Fruit fly (Drosophila melanogaster) whole organism, embryonic: ENCODE measurements around the gene CG1309.

ENCODE experiments used
- CG10462 ChIP-seq: fragments of 200-800 bp; sonication (Bioruptor generic); optimal IDR thresholded peaks from 2 replicates; lab custom pipeline; 2016; ENCODE audit warnings: missing biosample characterization, missing genetic modification characterization
- CG11398 ChIP-seq: fragments of 200-800 bp; sonication (Bioruptor generic); optimal IDR thresholded peaks from 2 replicates; lab custom pipeline; 2016; ENCODE audit warnings: missing biosample characterization, missing genetic modification characterization
- CG11456 ChIP-seq: fragments of 200-800 bp; sonication (Bioruptor generic); IDR thresholded peaks from 3 replicates; pipeline ENCODE4 v1.3.6; 2022; ENCODE audit warnings: missing biosample characterization, missing genetic modification characterization
- CG13424 ChIP-seq: fragments of 200-800 bp; sonication (Bioruptor generic); optimal IDR thresholded peaks from 2 replicates; lab custom pipeline; 2019; ENCODE audit warnings: missing biosample characterization, mild to moderate bottlenecking, missing genetic modification characterization, moderate library complexity
- CG15073 ChIP-seq: fragments of 200-800 bp; sonication (Bioruptor generic); optimal IDR thresholded peaks from 2 replicates; lab custom pipeline; 2016; ENCODE audit warnings: missing biosample characterization, missing genetic modification characterization
- CG17385 ChIP-seq: fragments of 200-800 bp; sonication (Bioruptor generic); optimal IDR thresholded peaks from 3 replicates; lab custom pipeline; 2018; ENCODE audit warnings: missing biosample characterization, mild to moderate bottlenecking, missing genetic modification characterization
- CG17802 ChIP-seq: fragments of 200-800 bp; sonication (Bioruptor generic); optimal IDR thresholded peaks from 2 replicates; lab custom pipeline; 2018; ENCODE audit warnings: missing biosample characterization, mild to moderate bottlenecking, missing genetic modification characterization, moderate library complexity
- CG18011 ChIP-seq: fragments of 200-800 bp; sonication (Bioruptor generic); optimal IDR thresholded peaks from 2 replicates; lab custom pipeline; 2017; ENCODE audit warnings: missing biosample characterization, missing genetic modification characterization, mild to moderate bottlenecking, moderate library complexity, missing genotype
- CG18262 ChIP-seq: fragments of 200-800 bp; optimal IDR thresholded peaks from 3 replicates; lab custom pipeline; 2019; ENCODE audit warnings: missing biosample characterization, mild to moderate bottlenecking, missing genetic modification characterization, moderate library complexity
- CG31224 ChIP-seq: fragments of 200-800 bp; sonication (Bioruptor generic); IDR thresholded peaks from 2 replicates; pipeline ENCODE4 v1.3.6; 2022; ENCODE audit warnings: missing biosample characterization, missing genetic modification characterization
- CG31365 ChIP-seq: fragments of 200-800 bp; sonication (Bioruptor generic); optimal IDR thresholded peaks from 2 replicates; lab custom pipeline; 2018; ENCODE audit warnings: missing biosample characterization, mild to moderate bottlenecking, missing genetic modification characterization
- CG34376 ChIP-seq: fragments of 200-800 bp; sonication (Bioruptor generic); optimal IDR thresholded peaks from 2 replicates; lab custom pipeline; 2018; ENCODE audit warnings: missing biosample characterization, mild to moderate bottlenecking, missing genetic modification characterization
- CG4424 ChIP-seq: fragments of 200-800 bp; sonication (Bioruptor generic); optimal IDR thresholded peaks from 3 replicates; lab custom pipeline; 2016; ENCODE audit warnings: missing biosample characterization, missing genetic modification characterization
- CG9609 ChIP-seq: fragments of 200-800 bp; sonication (Bioruptor generic); optimal IDR thresholded peaks from 3 replicates; lab custom pipeline; 2016; ENCODE audit warnings: missing biosample characterization, missing genetic modification characterization
- CG9727 ChIP-seq: fragments of 200-800 bp; sonication (Bioruptor generic); optimal IDR thresholded peaks from 3 replicates; lab custom pipeline; 2017; ENCODE audit warnings: missing biosample characterization, mild to moderate bottlenecking, missing genetic modification characterization
- Dad ChIP-seq: fragments of 200-800 bp; sonication (Bioruptor generic); optimal IDR thresholded peaks from 3 replicates; lab custom pipeline; 2016; ENCODE audit warnings: missing biosample characterization, missing genetic modification characterization
- Dek ChIP-seq: fragments of 200-800 bp; sonication (Bioruptor generic); optimal IDR thresholded peaks from 3 replicates; lab custom pipeline; 2019; ENCODE audit warnings: missing biosample characterization, mild to moderate bottlenecking, missing genetic modification characterization, moderate library complexity
- Doc2 ChIP-seq: fragments of 200-800 bp; sonication (Bioruptor generic); IDR thresholded peaks from 2 replicates; pipeline ENCODE4 v1.3.6; 2022; ENCODE audit warnings: missing biosample characterization, missing genetic modification characterization
- Fer2 ChIP-seq: fragments of 200-800 bp; sonication (Bioruptor generic); optimal IDR thresholded peaks from 2 replicates; lab custom pipeline; 2018; ENCODE audit warnings: missing biosample characterization, mild to moderate bottlenecking, missing genetic modification characterization, moderate library complexity
- Hr51 ChIP-seq, 2 experiments: fragments of 200-800 bp; sonication (Bioruptor generic); optimal IDR thresholded peaks; 2 replicates in 1 of 2; 3 replicates in 1 of 2; lab custom pipeline; 2016 to 2018; ENCODE audit warnings: missing biosample characterization in 2 of 2, missing genetic modification characterization in 2 of 2, mild to moderate bottlenecking in 1 of 2, moderate library complexity in 1 of 2
- Nf-YB ChIP-seq: fragments of 200-800 bp; sonication (Bioruptor generic); optimal IDR thresholded peaks from 3 replicates; lab custom pipeline; 2019; ENCODE audit warnings: missing biosample characterization, mild to moderate bottlenecking, missing genetic modification characterization, moderate library complexity
- Nf-YC ChIP-seq: fragments of 200-800 bp; optimal IDR thresholded peaks from 3 replicates; lab custom pipeline; 2019; ENCODE audit warnings: missing biosample characterization, mild to moderate bottlenecking, missing genetic modification characterization, moderate library complexity
- NfI ChIP-seq: fragments of 200-800 bp; sonication (Bioruptor generic); optimal IDR thresholded peaks from 3 replicates; lab custom pipeline; 2018; ENCODE audit warnings: missing biosample characterization, mild to moderate bottlenecking, missing genetic modification characterization, moderate library complexity
- Ssrp ChIP-seq: fragments of 200-800 bp; sonication (Bioruptor generic); optimal IDR thresholded peaks from 2 replicates; lab custom pipeline; 2018; ENCODE audit warnings: missing biosample characterization, mild to moderate bottlenecking, missing genetic modification characterization, moderate library complexity
- Usf ChIP-seq: fragments of 200-800 bp; sonication (Bioruptor generic); optimal IDR thresholded peaks from 2 replicates; lab custom pipeline; 2017; ENCODE audit warnings: missing genotype, missing biosample characterization, missing genetic modification characterization
- ap ChIP-seq: fragments of 200-800 bp; sonication (Bioruptor generic); IDR thresholded peaks from 2 replicates; pipeline ENCODE4 v1.3.6; 2022; ENCODE audit warnings: missing biosample characterization, missing genetic modification characterization
- bbx ChIP-seq: fragments of 200-800 bp; sonication (Bioruptor generic); IDR thresholded peaks from 2 replicates; pipeline ENCODE4 v1.3.6; 2022; ENCODE audit warnings: missing biosample characterization, missing genetic modification characterization; ENCODE audit not compliant: partially characterized antibody
- bigmax ChIP-seq: fragments of 200-800 bp; sonication (Bioruptor generic); optimal IDR thresholded peaks from 2 replicates; lab custom pipeline; 2018; ENCODE audit warnings: missing biosample characterization, mild to moderate bottlenecking, missing genetic modification characterization
- cato ChIP-seq: fragments of 200-800 bp; sonication (Bioruptor generic); optimal IDR thresholded peaks from 2 replicates; lab custom pipeline; 2016; ENCODE audit warnings: missing biosample characterization, missing genetic modification characterization, borderline replicate concordance
- cwo ChIP-seq: fragments of 200-800 bp; sonication (Bioruptor generic); optimal IDR thresholded peaks from 3 replicates; lab custom pipeline; 2017; ENCODE audit warnings: missing biosample characterization, missing genetic modification characterization, mild to moderate bottlenecking, moderate library complexity, missing genetic modification reagents
- dm ChIP-seq: fragments of 200-800 bp; sonication (Bioruptor generic); optimal IDR thresholded peaks from 3 replicates; lab custom pipeline; 2016; ENCODE audit warnings: missing biosample characterization, missing genetic modification characterization
- grau ChIP-seq: fragments of 200-800 bp; optimal IDR thresholded peaks from 3 replicates; lab custom pipeline; 2019; ENCODE audit warnings: missing biosample characterization, mild to moderate bottlenecking, missing genetic modification characterization, moderate library complexity
- ham ChIP-seq: fragments of 200-800 bp; sonication (Bioruptor generic); IDR thresholded peaks from 2 replicates; pipeline ENCODE4 v1.3.6; 2022; ENCODE audit warnings: missing biosample characterization, missing genetic modification characterization
- her ChIP-seq: fragments of 200-800 bp; sonication (Bioruptor generic); optimal IDR thresholded peaks from 2 replicates; lab custom pipeline; 2016; ENCODE audit warnings: missing biosample characterization, missing genetic modification characterization
- inv ChIP-seq: fragments of 200-800 bp; sonication (Bioruptor generic); IDR thresholded peaks from 2 replicates; pipeline ENCODE4 v1.3.6; 2022; ENCODE audit warnings: missing biosample characterization, missing genetic modification characterization; ENCODE audit not compliant: partially characterized antibody
- ken ChIP-seq: fragments of 200-800 bp; sonication (Bioruptor generic); IDR thresholded peaks from 3 replicates; pipeline ENCODE4 v1.3.6; 2022; ENCODE audit warnings: missing biosample characterization, missing genetic modification characterization
- lola ChIP-seq, 3 experiments: fragments of >200 bp in 2 of 3; fragments of 200-800 bp in 1 of 3; sonication (Bioruptor generic) in 1 of 3; optimal IDR thresholded peaks; 2 replicates each; lab custom pipeline; 2017 to 2019; ENCODE audit warnings: missing biosample characterization in 3 of 3, missing genetic modification characterization in 3 of 3, mild to moderate bottlenecking in 1 of 3, moderate library complexity in 1 of 3
- nmo ChIP-seq: fragments of 200-800 bp; sonication (Bioruptor generic); optimal IDR thresholded peaks from 2 replicates; lab custom pipeline; 2018; ENCODE audit warnings: missing biosample characterization, mild to moderate bottlenecking, missing genetic modification characterization, moderate library complexity
- peb ChIP-seq: fragments of 200-800 bp; sonication (Bioruptor generic); IDR thresholded peaks from 2 replicates; pipeline ENCODE4 v1.3.6; 2022; ENCODE audit warnings: missing biosample characterization, missing genetic modification characterization
- pita ChIP-seq: fragments of 200-800 bp; sonication (Bioruptor generic); optimal IDR thresholded peaks from 2 replicates; lab custom pipeline; 2017; ENCODE audit warnings: missing biosample characterization, mild to moderate bottlenecking, missing genetic modification characterization
- psq ChIP-seq: fragments of 200-800 bp; sonication (Bioruptor generic); optimal IDR thresholded peaks from 2 replicates; lab custom pipeline; 2017; ENCODE audit warnings: missing biosample characterization, missing genetic modification characterization
- rib ChIP-seq: fragments of 200-800 bp; sonication (Bioruptor generic); IDR thresholded peaks from 2 replicates; pipeline ENCODE4 v1.3.6; 2022; ENCODE audit warnings: missing biosample characterization, missing genetic modification characterization
- salm ChIP-seq: fragments of 200-800 bp; sonication (Bioruptor generic); optimal IDR thresholded peaks from 2 replicates; lab custom pipeline; 2018; ENCODE audit warnings: missing biosample characterization, mild to moderate bottlenecking, missing genetic modification characterization
- seq ChIP-seq: fragments of 200-800 bp; sonication (Bioruptor generic); IDR thresholded peaks from 2 replicates; pipeline ENCODE4 v1.3.6; 2022; ENCODE audit warnings: missing biosample characterization, missing genetic modification characterization
- sima ChIP-seq: fragments of 200-800 bp; sonication (Bioruptor generic); optimal IDR thresholded peaks from 2 replicates; lab custom pipeline; 2016; ENCODE audit warnings: missing biosample characterization, missing genetic modification characterization
- sna ChIP-seq: fragments of 200-800 bp; sonication (Bioruptor generic); IDR thresholded peaks from 2 replicates; pipeline ENCODE4 v1.3.6; 2022; ENCODE audit warnings: missing biosample characterization, missing genetic modification characterization; ENCODE audit not compliant: partially characterized antibody
- so ChIP-seq: fragments of 200-800 bp; sonication (Bioruptor generic); IDR thresholded peaks from 3 replicates; pipeline ENCODE4 v1.3.6; 2022; ENCODE audit warnings: missing biosample characterization, missing genetic modification characterization
- tio ChIP-seq: fragments of 200-800 bp; sonication (Bioruptor generic); optimal IDR thresholded peaks from 2 replicates; lab custom pipeline; 2017; ENCODE audit warnings: missing biosample characterization, missing genetic modification characterization, inconsistent platforms
- vnd ChIP-seq: fragments of 200-800 bp; sonication (Bioruptor generic); IDR thresholded peaks from 3 replicates; pipeline ENCODE4 v1.3.6; 2022; ENCODE audit warnings: missing biosample characterization, missing genetic modification characterization; ENCODE audit not compliant: partially characterized antibody

Gene CG1309

dm6 chr3L:4228187-4228836 is 30.9 kb upstream of the CG1309 start (continued):
- TF ChIP-seq CG18262 (tag; lab: Kevin White, UChicago) (peak; percentile 97), sna (GFP tag; lab: Robert Waterston, UW) (no peak), cato (GFP tag; lab: Kevin White, UChicago) (peak; percentile 90), CG17385 (GFP tag; lab: Kevin White, UChicago) (peak; percentile 95), Fer2 (peak; percentile 88), grau (tag; lab: Kevin White, UChicago) (peak; percentile 94), CG15073 (GFP tag; lab: Kevin White, UChicago) (peak; percentile 86), ken (GFP tag; lab: Robert Waterston, UW) (peak; percentile 98), CG31365 (peak; percentile 76), Dek (tag; lab: Kevin White, UChicago) (peak; percentile 92), ap (peak; percentile 97), peb (GFP tag; lab: Robert Waterston, UW) (peak; percentile 96), CG13424 (tag; lab: Kevin White, UChicago) (peak; percentile 98), tio (GFP tag; lab: Kevin White, UChicago) (peak; percentile 84), cwo (peak; percentile 85), CG18011 (GFP tag; lab: Kevin White, UChicago) (peak; percentile 74), ham (no peak), bigmax (GFP tag; lab: Kevin White, UChicago) (peak; percentile 38), CG9609 (peak; percentile 94), rib (peak; percentile 79), CG11398 (GFP tag; lab: Kevin White, UChicago) (peak; percentile 91), CG4424 (GFP tag; lab: Kevin White, UChicago) (peak; percentile 95), vnd (GFP tag; lab: Robert Waterston, UW) (no peak), CG34376 (GFP tag; lab: Kevin White, UChicago) (peak; percentile 68), lola (GFP tag; optimal IDR thresholded peaks at IDR 0.05; lab: Kevin White, UChicago) (peak in 1 of 3 experiments; percentile 97), pita (GFP tag; lab: Kevin White, UChicago) (no peak), CG9727 (peak; percentile 97), Ssrp (tag; lab: Kevin White, UChicago) (peak; percentile 96), Dad (GFP tag; lab: Kevin White, UChicago) (peak; percentile 93), salm (tag; lab: Kevin White, UChicago) (peak; percentile 96), sima (GFP tag; lab: Kevin White, UChicago) (peak; percentile 91), Usf (GFP tag; lab: Kevin White, UChicago) (peak; percentile 78), nmo (GFP tag; lab: Kevin White, UChicago) (peak; percentile 98), Doc2 (GFP tag; lab: Robert Waterston, UW) (peak; percentile 73; the same call in 1 of the 2 replicates), psq (peak; percentile 92), CG11456 (GFP tag; lab: Robert Waterston, UW) (peak; percentile 93), CG17802 (peak; percentile 78), CG31224 (GFP tag; lab: Robert Waterston, UW) (peak; percentile 82), her (GFP tag; lab: Kevin White, UChicago) (peak; percentile 80), Nf-YB (GFP tag; lab: Kevin White, UChicago) (peak; percentile 85), CG10462 (GFP tag; lab: Kevin White, UChicago) (peak; percentile 92), so (peak; percentile 97), dm (GFP tag; lab: Kevin White, UChicago) (peak; percentile 90), Nf-YC (tag; lab: Kevin White, UChicago) (peak; percentile 85), Hr51 (GFP tag; optimal IDR thresholded peaks at IDR 0.05; lab: Kevin White, UChicago) (peak; percentile 89 to 97), seq (GFP tag; lab: Robert Waterston, UW) (peak; percentile 95), NfI (GFP tag; lab: Kevin White, UChicago) (peak; percentile 96), inv (GFP tag; lab: Robert Waterston, UW) (no peak), bbx (GFP tag; lab: Robert Waterston, UW) (no peak)
